Worm (Caenorhabditis elegans) whole organism, dauer: ENCODE measurements around the gene C39B10.4.

Experiments
- unc-62 ChIP-seq: sonication (generic microtip); optimal IDR thresholded peaks from 2 replicates; lab custom pipeline; 2017; ENCODE audit warnings: missing biosample characterization, missing genetic modification reagents, missing genetic modification characterization

The C39B10.4 gene

ce11 chrX:10485300-10485755, 40.5 kb downstream of the C39B10.4 start, which contains the start of gene C33D3.3:
C33D3.3 (plus strand) TSS chrX:10485350.
- no peak for TF ChIP-seq unc-62 (GFP tag; lab: Kevin White, UChicago)

DNA sequence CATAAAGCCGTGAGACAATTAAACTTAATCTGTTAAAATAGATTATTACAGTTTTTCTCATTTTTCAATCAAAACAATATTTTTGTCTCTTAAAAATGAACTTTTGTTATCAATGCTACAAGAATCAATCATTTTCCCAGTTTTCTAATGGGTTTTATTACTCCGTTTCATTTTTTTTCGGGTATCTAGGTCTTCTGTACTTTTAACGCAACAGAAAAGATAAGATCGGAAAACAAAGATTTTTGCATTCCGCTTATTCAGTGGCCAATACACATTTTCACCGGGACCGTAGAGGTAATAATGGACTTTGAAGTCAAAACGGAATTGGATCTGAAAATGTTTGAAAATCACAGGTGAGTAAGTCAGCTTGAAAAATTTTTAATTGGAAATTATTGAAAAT, 44.0 kb downstream of the C39B10.4 start, which contains the start of gene C33D3.4:
Gene C33D3.4, plus strand, starts transcription at position 301 of the 400 bp plus-strand sequence.
- TF ChIP-seq unc-62 (GFP tag; lab: Kevin White, UChicago), result no peak

- TF ChIP-seq unc-62 (GFP tag; lab: Kevin White, UChicago), result no peak
Observed at ce11 chrX:10491044-10491443, 46.2 kb downstream of the C39B10.4 start, which contains the start of gene C33D3.5. C33D3.5 (plus strand) TSS chrX:10491344.

ce11 chrX:10491875-10492523, 47.2 kb downstream of the C39B10.4 start:
- TF ChIP-seq unc-62 (GFP tag; lab: Kevin White, UChicago), result no peak
